Fruit fly (Drosophila melanogaster) Kc167 (cell line): Measurements from ENCODE around the gene EMC3.

Experiments used
- Sin3A ChIP-seq: fragments of >200 bp; optimal IDR thresholded peaks from 2 replicates; lab custom pipeline; 2018; ENCODE audit warnings: missing external identifiers
- ttk ChIP-seq: sonication (Bioruptor generic); optimal IDR thresholded peaks from 2 replicates; lab custom pipeline; 2017; ENCODE audit warnings: missing external identifiers

dm6 chr2L:10704425-10704824 is 27.8 kb downstream of the EMC3 start:
- no peak for TF ChIP-seq Sin3A (lab: Kevin White, UChicago)
- no peak for TF ChIP-seq ttk (lab: Kevin White, UChicago)
